Worm (Caenorhabditis elegans) whole organism, L4 larva: ENCODE measurements around the gene F54D5.15.
A peak's percentile ranks its signal among the peaks of the same experiment; 100 is the strongest.
"Not testable (repeated sequence)": the region's sequence is repeated elsewhere in the genome, so short reads cannot be mapped to it uniquely, and the experiment has no call there.

Source experiments
- D1046.2 ChIP-seq: fragments of 200-800 bp; sonication (Bioruptor generic); IDR thresholded peaks from 2 replicates; pipeline ENCODE4 v1.3.6; 2022; ENCODE audit warnings: missing genetic modification characterization, missing compliant biosample characterization
- F37D6.2 ChIP-seq: sonication (generic microtip); optimal IDR thresholded peaks from 2 replicates; lab custom pipeline; 2016; ENCODE audit warnings: mild to moderate bottlenecking, missing genetic modification characterization, missing compliant biosample characterization
- T26A8.4 ChIP-seq: fragments of 200-800 bp; sonication (Bioruptor generic); IDR thresholded peaks from 2 replicates; pipeline ENCODE4 v1.3.6; 2022; ENCODE audit warnings: missing genetic modification characterization, missing compliant biosample characterization
- Y105C5A.15 ChIP-seq: fragments of 200-800 bp; sonication (Bioruptor generic); IDR thresholded peaks from 2 replicates; pipeline ENCODE4 v1.3.6; 2022; ENCODE audit warnings: missing genetic modification characterization, missing compliant biosample characterization
- Y48G9A.11 ChIP-seq: fragments of 200-800 bp; sonication (Bioruptor generic); IDR thresholded peaks from 2 replicates; pipeline ENCODE4 v1.3.6; 2022; ENCODE audit warnings: missing genetic modification reagents, missing genetic modification characterization, missing compliant biosample characterization
- Y75B8A.6 ChIP-seq: fragments of 200-800 bp; sonication (Bioruptor generic); IDR thresholded peaks from 2 replicates; pipeline ENCODE4 v1.3.6; 2022; ENCODE audit warnings: missing genetic modification reagents, missing genetic modification characterization, missing compliant biosample characterization
- ZK337.2 ChIP-seq: fragments of 200-800 bp; sonication (Bioruptor generic); IDR thresholded peaks from 2 replicates; pipeline ENCODE4 v1.3.6; 2022; ENCODE audit warnings: missing genetic modification reagents, missing genetic modification characterization, missing compliant biosample characterization
- aha-1 ChIP-seq: fragments of 150-350 bp; peaks from one replicate; lab custom pipeline; 2014; ENCODE audit warnings: missing biosample characterization, missing genetic modification characterization
- arid-1 ChIP-seq: fragments of 200-800 bp; sonication (Bioruptor generic); conservative IDR thresholded peaks from 2 replicates; pipeline ENCODE4 v1.3.6; 2022; ENCODE audit warnings: missing genetic modification reagents, missing genetic modification characterization, missing compliant biosample characterization
- ceh-20 ChIP-seq: fragments of 200-800 bp; sonication (Bioruptor generic); IDR thresholded peaks from 2 replicates; pipeline ENCODE4 v1.3.6; 2022; ENCODE audit warnings: missing genetic modification reagents, missing genetic modification characterization, missing compliant biosample characterization
- ceh-44 ChIP-seq: fragments of 200-800 bp; sonication (Bioruptor generic); IDR thresholded peaks from 2 replicates; pipeline ENCODE4 v1.3.6; 2022; ENCODE audit warnings: missing genetic modification reagents, missing genetic modification characterization, missing compliant biosample characterization
- ces-1 ChIP-seq: fragments of 150-350 bp; sonication (generic microtip); optimal IDR thresholded peaks from 4 replicates; lab custom pipeline; 2014; ENCODE audit warnings: missing biosample characterization, missing genetic modification reagents, missing genetic modification characterization
- daf-16 ChIP-seq, 3 experiments: sonication (generic microtip); optimal IDR thresholded peaks; 2 replicates each; lab custom pipeline; 2016 to 2017; ENCODE audit warnings: missing genetic modification characterization in 3 of 3, missing genetic modification reagents in 3 of 3, mild to moderate bottlenecking in 2 of 3, missing compliant biosample characterization in 2 of 3, missing biosample characterization in 1 of 3, moderate library complexity in 1 of 3
- dmd-9 ChIP-seq: fragments of 200-800 bp; sonication (Bioruptor generic); IDR thresholded peaks from 2 replicates; pipeline ENCODE4 v1.3.6; 2022; ENCODE audit warnings: missing genetic modification reagents, missing genetic modification characterization, missing compliant biosample characterization
- duxl-1 ChIP-seq: sonication (generic microtip); optimal IDR thresholded peaks from 2 replicates; lab custom pipeline; 2016; ENCODE audit warnings: mild to moderate bottlenecking, missing genetic modification characterization, moderate library complexity, missing compliant biosample characterization; ENCODE audit not compliant: poor library complexity
- egl-43 ChIP-seq: fragments of 200-800 bp; sonication (Bioruptor generic); IDR thresholded peaks from 2 replicates; pipeline ENCODE4 v1.3.6; 2022; ENCODE audit warnings: missing genetic modification reagents, missing genetic modification characterization, missing compliant biosample characterization
- fkh-10 ChIP-seq: fragments of 150-350 bp; optimal IDR thresholded peaks from 2 replicates; lab custom pipeline; 2014; ENCODE audit warnings: missing biosample characterization, missing genetic modification reagents, missing genetic modification characterization
- hif-1 ChIP-seq, 2 experiments: sonication (generic microtip); optimal IDR thresholded peaks; 2 replicates each; lab custom pipeline; 2016 to 2017; ENCODE audit warnings: missing compliant biosample characterization in 2 of 2, missing genetic modification characterization in 2 of 2, missing genetic modification reagents in 2 of 2, missing genotype in 2 of 2, mild to moderate bottlenecking in 1 of 2
- hmg-1.1 ChIP-seq: fragments of 200-800 bp; sonication (Bioruptor generic); IDR thresholded peaks from 2 replicates; pipeline ENCODE4 v1.3.6; 2022; ENCODE audit warnings: missing genetic modification reagents, missing genetic modification characterization, missing compliant biosample characterization
- lim-7 ChIP-seq: fragments of 200-800 bp; sonication (Bioruptor generic); IDR thresholded peaks from 2 replicates; pipeline ENCODE4 v1.3.6; 2022; ENCODE audit warnings: missing genetic modification characterization, missing compliant biosample characterization
- lin-1 ChIP-seq: fragments of 200-800 bp; sonication (Bioruptor generic); IDR thresholded peaks from 2 replicates; pipeline ENCODE4 v1.3.6; 2022; ENCODE audit warnings: missing genetic modification reagents, missing genetic modification characterization, missing compliant biosample characterization
- lin-13 ChIP-seq: fragments of 150-350 bp; optimal IDR thresholded peaks from 2 replicates; lab custom pipeline; 2014; ENCODE audit warnings: missing biosample characterization, missing genetic modification reagents, missing genetic modification characterization
- lin-15B ChIP-seq: fragments of 150-350 bp; sonication (generic microtip); optimal IDR thresholded peaks from 3 replicates; lab custom pipeline; 2014; ENCODE audit warnings: missing biosample characterization, missing genetic modification characterization
- lin-29 ChIP-seq: fragments of 200-800 bp; sonication (Bioruptor generic); IDR thresholded peaks from 2 replicates; pipeline ENCODE4 v1.3.6; 2022; ENCODE audit warnings: missing genetic modification reagents, missing genetic modification characterization, missing compliant biosample characterization
- lin-38 ChIP-seq: fragments of 200-800 bp; sonication (Bioruptor generic); IDR thresholded peaks from 2 replicates; pipeline ENCODE4 v1.3.6; 2022; ENCODE audit warnings: missing genetic modification reagents, missing genetic modification characterization, missing compliant biosample characterization
- lir-3 ChIP-seq: sonication (generic microtip); optimal IDR thresholded peaks from 2 replicates; lab custom pipeline; 2016; ENCODE audit warnings: mild to moderate bottlenecking, missing genetic modification characterization, missing compliant biosample characterization
- lsy-2 ChIP-seq, 2 experiments: fragments of 150-350 bp in 1 of 2; sonication (generic microtip) in 1 of 2; optimal IDR thresholded peaks; 2 replicates each; lab custom pipeline; 2014 to 2017; ENCODE audit warnings: missing biosample characterization in 2 of 2, missing genetic modification characterization in 2 of 2
- madf-5 ChIP-seq, 2 experiments: fragments of 200-800 bp; sonication (Bioruptor generic); IDR thresholded peaks; 2 replicates each; pipeline ENCODE4 v1.3.6; 2022; ENCODE audit warnings: missing compliant biosample characterization in 2 of 2, missing genetic modification characterization in 2 of 2
- madf-9 ChIP-seq: fragments of 200-800 bp; sonication (Bioruptor generic); conservative IDR thresholded peaks from 2 replicates; pipeline ENCODE4 v1.3.6; 2022; ENCODE audit warnings: missing genetic modification reagents, missing genetic modification characterization, missing compliant biosample characterization
- mdt-29 ChIP-seq: fragments of 200-800 bp; sonication (Bioruptor generic); IDR thresholded peaks from 2 replicates; pipeline ENCODE4 v1.3.6; 2022; ENCODE audit warnings: missing genetic modification reagents, missing genetic modification characterization, missing compliant biosample characterization
- mes-2 ChIP-seq: sonication (generic microtip); optimal IDR thresholded peaks from 2 replicates; lab custom pipeline; 2016; ENCODE audit warnings: missing genotype, mild to moderate bottlenecking, missing genetic modification characterization, missing compliant biosample characterization; ENCODE audit not compliant: poor library complexity, severe bottlenecking
- mxl-2 ChIP-seq: fragments of 200-800 bp; sonication (Bioruptor generic); conservative IDR thresholded peaks from 2 replicates; pipeline ENCODE4 v1.3.6; 2022; ENCODE audit warnings: missing genetic modification reagents, missing genetic modification characterization, missing compliant biosample characterization
- mxl-3 ChIP-seq: fragments of 200-800 bp; sonication (Bioruptor generic); optimal IDR thresholded peaks from 2 replicates; lab custom pipeline; 2018; ENCODE audit warnings: mild to moderate bottlenecking, missing genetic modification characterization, missing compliant biosample characterization
- nhr-11 ChIP-seq: fragments of 150-350 bp; optimal IDR thresholded peaks from 2 replicates; lab custom pipeline; 2014; ENCODE audit warnings: missing biosample characterization, missing genetic modification characterization
- nhr-25 ChIP-seq: sonication (generic microtip); optimal IDR thresholded peaks from 2 replicates; lab custom pipeline; 2017; ENCODE audit warnings: missing genetic modification characterization, mild to moderate bottlenecking, missing compliant biosample characterization, antibody characterized with exemption, moderate library complexity, borderline replicate concordance; ENCODE audit not compliant: insufficient read depth
- nhr-28 ChIP-seq: fragments of 150-350 bp; optimal IDR thresholded peaks from 2 replicates; lab custom pipeline; 2014; ENCODE audit warnings: missing biosample characterization, missing genetic modification characterization
- nhr-42 ChIP-seq: fragments of 200-800 bp; sonication (Bioruptor generic); IDR thresholded peaks from 2 replicates; pipeline ENCODE4 v1.3.6; 2022; ENCODE audit warnings: missing genetic modification characterization, missing compliant biosample characterization
- nhr-48 ChIP-seq: sonication (generic microtip); optimal IDR thresholded peaks from 2 replicates; lab custom pipeline; 2016; ENCODE audit warnings: mild to moderate bottlenecking, missing genetic modification characterization, missing compliant biosample characterization
- rbr-2 ChIP-seq: sonication (generic microtip); optimal IDR thresholded peaks from 2 replicates; lab custom pipeline; 2016; ENCODE audit warnings: missing genotype, missing genetic modification characterization, missing compliant biosample characterization
- sdz-12 ChIP-seq: fragments of 200-800 bp; sonication (Bioruptor generic); optimal IDR thresholded peaks from 2 replicates; lab custom pipeline; 2018; ENCODE audit warnings: mild to moderate bottlenecking, missing genetic modification characterization, missing compliant biosample characterization
- set-16 ChIP-seq: fragments of 200-800 bp; sonication (Bioruptor generic); IDR thresholded peaks from 2 replicates; pipeline ENCODE4 v1.3.6; 2022; ENCODE audit warnings: missing genetic modification reagents, missing genetic modification characterization, missing compliant biosample characterization
- snpc-1.2 ChIP-seq: fragments of 200-800 bp; sonication (Bioruptor generic); IDR thresholded peaks from 2 replicates; pipeline ENCODE4 v1.3.6; 2022; ENCODE audit warnings: missing genetic modification reagents, missing genetic modification characterization, missing compliant biosample characterization
- spr-1 ChIP-seq: sonication (generic microtip); optimal IDR thresholded peaks from 2 replicates; lab custom pipeline; 2016; ENCODE audit warnings: mild to moderate bottlenecking, missing genetic modification characterization, missing compliant biosample characterization
- tra-1 ChIP-seq: fragments of 200-800 bp; sonication (Bioruptor generic); IDR thresholded peaks from 2 replicates; pipeline ENCODE4 v1.3.6; 2022; ENCODE audit warnings: missing genetic modification reagents, missing genetic modification characterization, missing compliant biosample characterization
- unc-130 ChIP-seq: sonication (generic microtip); optimal IDR thresholded peaks from 2 replicates; lab custom pipeline; 2016; ENCODE audit warnings: missing genetic modification reagents, missing genetic modification characterization, missing compliant biosample characterization
- unc-62 ChIP-seq, 3 experiments: fragments of 150-350 bp in 1 of 3; sonication (generic microtip); optimal IDR thresholded peaks in 2 of 3; peaks in 1 of 3; 1 replicate in 1 of 3; 2 replicates in 2 of 3; lab custom pipeline; 2014 to 2017; ENCODE audit warnings: missing biosample characterization in 3 of 3, missing genetic modification characterization in 3 of 3, missing genetic modification reagents in 3 of 3, missing genotype in 1 of 3
- zfp-2 ChIP-seq: sonication (generic microtip); optimal IDR thresholded peaks from 2 replicates; lab custom pipeline; 2016; ENCODE audit warnings: mild to moderate bottlenecking, missing genetic modification characterization, missing compliant biosample characterization

Gene F54D5.15

ce11 chrII:11534429-11535099 is 29.5 kb downstream of the F54D5.15 start, which contains the start of gene Y62F5A.12:
Gene Y62F5A.12 (minus strand): TSS chrII:11534479.
- peak; percentile 67 for TF ChIP-seq set-16
- TF ChIP-seq arid-1: peak; percentile 93
- TF ChIP-seq lin-13 (GFP tag; lab: Kevin White, UChicago): peak; percentile 69
- TF ChIP-seq snpc-1.2 (GFP tag; lab: Robert Waterston, UW): peak; percentile 82
- peak; percentile 99 for TF ChIP-seq mes-2 (tag; lab: Kevin White, UChicago)
- TF ChIP-seq dmd-9 (GFP tag; lab: Robert Waterston, UW): peak; percentile 98
- peak; percentile 95 for TF ChIP-seq tra-1
- TF ChIP-seq fkh-10: peak; percentile 51
- peak; percentile 44 for TF ChIP-seq lir-3 (tag; lab: Kevin White, UChicago)
- TF ChIP-seq unc-130 (GFP tag; lab: Kevin White, UChicago): peak; percentile 84
- TF ChIP-seq daf-16 (GFP tag; optimal IDR thresholded peaks at IDR 0.05; lab: Kevin White, UChicago): peak in 1 of 2 experiments; percentile 68
- not testable (repeated sequence) for TF ChIP-seq daf-16, unc-62 (tag; optimal IDR thresholded peaks at IDR 0.05; lab: Kevin White, UChicago)
- TF ChIP-seq ceh-44 (GFP tag; lab: Robert Waterston, UW): peak; percentile 99
- peak; percentile 79 for TF ChIP-seq F37D6.2
- TF ChIP-seq spr-1: peak; percentile 66
- TF ChIP-seq sdz-12 (GFP tag; lab: Kevin White, UChicago): peak; percentile 60
- TF ChIP-seq duxl-1 (tag; lab: Kevin White, UChicago): peak; percentile 70
- peak; percentile 50 for TF ChIP-seq zfp-2 (tag; lab: Kevin White, UChicago)
- TF ChIP-seq lin-38 (GFP tag; lab: Robert Waterston, UW): peak; percentile 100
- TF ChIP-seq egl-43: peak; percentile 93
- TF ChIP-seq mxl-3 (GFP tag; lab: Kevin White, UChicago): peak; percentile 86
- TF ChIP-seq nhr-48 (tag; lab: Kevin White, UChicago): peak; percentile 55
- TF ChIP-seq madf-5 (GFP tag; IDR thresholded peaks at IDR 0.05; lab: Robert Waterston, UW): peak; percentile 91 to 97
- peak; percentile 89 for TF ChIP-seq rbr-2 (tag; lab: Kevin White, UChicago)
- TF ChIP-seq lin-1 (GFP tag; lab: Robert Waterston, UW): peak; percentile 85; the same call in 1 of the 2 replicates
- TF ChIP-seq lin-29 (GFP tag; lab: Robert Waterston, UW): peak; percentile 55; the same call in 1 of the 2 replicates
- TF ChIP-seq T26A8.4 (GFP tag; lab: Robert Waterston, UW): peak; percentile 78
- TF ChIP-seq lsy-2 (tag; optimal IDR thresholded peaks at IDR 0.05; lab: Kevin White, UChicago): peak; percentile 71 to 82
- TF ChIP-seq Y75B8A.6 (GFP tag; lab: Robert Waterston, UW): 0 out of 2 replicates have a peak, but pooled peaks have one; percentile 80
- TF ChIP-seq nhr-25 (tag; lab: Kevin White, UChicago): peak; percentile 40
- peak; percentile 80 for TF ChIP-seq mxl-2
- TF ChIP-seq madf-9 (GFP tag; lab: Robert Waterston, UW): peak; percentile 96
- peak; percentile 52 for TF ChIP-seq nhr-28 (tag; lab: Kevin White, UChicago)
- peak; percentile 82 for TF ChIP-seq lim-7 (GFP tag; lab: Robert Waterston, UW)
- TF ChIP-seq ces-1 (GFP tag; lab: Kevin White, UChicago): peak; percentile 27
- TF ChIP-seq ZK337.2 (GFP tag; lab: Robert Waterston, UW): peak; percentile 99
- peak; percentile 39 for TF ChIP-seq lin-15B
- peak; percentile 93 for TF ChIP-seq D1046.2 (GFP tag; lab: Robert Waterston, UW)
- TF ChIP-seq Y48G9A.11 (GFP tag; lab: Robert Waterston, UW): peak; percentile 93
- peak; percentile 94; the same call in 1 of the 2 replicates for TF ChIP-seq nhr-42 (GFP tag; lab: Robert Waterston, UW)
- TF ChIP-seq aha-1: peak; percentile 99
- TF ChIP-seq hif-1 (tag; optimal IDR thresholded peaks at IDR 0.05; lab: Kevin White, UChicago): peak in 1 of 2 experiments; percentile 93
- peak; percentile 68 for TF ChIP-seq nhr-11 (tag; lab: Kevin White, UChicago)
- peak; percentile 95 for TF ChIP-seq ceh-20 (GFP tag; lab: Robert Waterston, UW)
- TF ChIP-seq unc-62 (GFP tag; optimal IDR thresholded peaks at IDR 0.05 in 1 of 2; lab: Kevin White, UChicago): peak in 1 of 2 experiments; percentile 66
- TF ChIP-seq hmg-1.1: peak; percentile 93
- TF ChIP-seq Y105C5A.15 (GFP tag; lab: Robert Waterston, UW): peak; percentile 70; the same call in 1 of the 2 replicates
- peak; percentile 85 for TF ChIP-seq mdt-29 (GFP tag; lab: Robert Waterston, UW)
